Worm (Caenorhabditis elegans) whole organism, L1 larva: ENCODE measurements around the gene D1046.2.

Source experiments
- alr-1 ChIP-seq: fragments of 200-800 bp; sonication (Bioruptor generic); optimal IDR thresholded peaks from 2 replicates; lab custom pipeline; 2018; ENCODE audit warnings: borderline replicate concordance, mild to moderate bottlenecking, missing genetic modification characterization, missing compliant biosample characterization
- ama-1 ChIP-seq: fragments of 150-350 bp; optimal IDR thresholded peaks from 2 replicates; lab custom pipeline; 2014
- efl-1 ChIP-seq, 4 experiments: fragments of 150-350 bp; optimal IDR thresholded peaks in 3 of 4; peaks in 1 of 4; 1 replicate in 1 of 4; 2 replicates in 3 of 4; lab custom pipeline; 2014; ENCODE audit warnings: missing biosample characterization in 2 of 4, missing genetic modification characterization in 2 of 4, missing genetic modification reagents in 2 of 4
- irx-1 ChIP-seq: sonication (generic microtip); optimal IDR thresholded peaks from 2 replicates; lab custom pipeline; 2016; ENCODE audit warnings: missing genetic modification characterization, missing compliant biosample characterization
- lin-13 ChIP-seq: fragments of 150-350 bp; optimal IDR thresholded peaks from 2 replicates; lab custom pipeline; 2014; ENCODE audit warnings: missing biosample characterization, missing genetic modification reagents, missing genetic modification characterization
- lin-35 ChIP-seq, 2 experiments: fragments of 150-350 bp; optimal IDR thresholded peaks; 2 replicates each; lab custom pipeline; 2014; ENCODE audit warnings: missing biosample characterization in 2 of 2, missing genetic modification characterization in 2 of 2, missing genetic modification reagents in 2 of 2
- mef-2 ChIP-seq: fragments of 150-350 bp; optimal IDR thresholded peaks from 2 replicates; lab custom pipeline; 2014; ENCODE audit warnings: missing biosample characterization, missing genetic modification characterization
- nhr-11 ChIP-seq: fragments of 150-350 bp; optimal IDR thresholded peaks from 2 replicates; lab custom pipeline; 2014; ENCODE audit warnings: missing biosample characterization, missing genetic modification characterization
- pax-3 ChIP-seq: fragments of 200-800 bp; sonication (Bioruptor generic); optimal IDR thresholded peaks from 2 replicates; lab custom pipeline; 2018; ENCODE audit warnings: mild to moderate bottlenecking, missing genetic modification characterization, moderate library complexity, missing compliant biosample characterization
- snpc-4 ChIP-seq: fragments of 150-350 bp; optimal IDR thresholded peaks from 2 replicates; lab custom pipeline; 2014; ENCODE audit warnings: missing biosample characterization, missing genetic modification characterization
- unc-130 ChIP-seq: fragments of 150-350 bp; optimal IDR thresholded peaks from 2 replicates; lab custom pipeline; 2017; ENCODE audit warnings: missing biosample characterization, missing genetic modification characterization, inconsistent platforms
- unc-62 ChIP-seq: fragments of 150-350 bp; optimal IDR thresholded peaks from 2 replicates; lab custom pipeline; 2014; ENCODE audit warnings: missing biosample characterization, missing genetic modification reagents, missing genetic modification characterization
- zag-1 ChIP-seq: fragments of 150-350 bp; optimal IDR thresholded peaks from 2 replicates; lab custom pipeline; 2014; ENCODE audit warnings: missing biosample characterization, missing genetic modification characterization
- ztf-4 ChIP-seq: fragments of 150-350 bp; optimal IDR thresholded peaks from 2 replicates; lab custom pipeline; 2014; ENCODE audit warnings: missing biosample characterization, missing genetic modification characterization

DNA sequence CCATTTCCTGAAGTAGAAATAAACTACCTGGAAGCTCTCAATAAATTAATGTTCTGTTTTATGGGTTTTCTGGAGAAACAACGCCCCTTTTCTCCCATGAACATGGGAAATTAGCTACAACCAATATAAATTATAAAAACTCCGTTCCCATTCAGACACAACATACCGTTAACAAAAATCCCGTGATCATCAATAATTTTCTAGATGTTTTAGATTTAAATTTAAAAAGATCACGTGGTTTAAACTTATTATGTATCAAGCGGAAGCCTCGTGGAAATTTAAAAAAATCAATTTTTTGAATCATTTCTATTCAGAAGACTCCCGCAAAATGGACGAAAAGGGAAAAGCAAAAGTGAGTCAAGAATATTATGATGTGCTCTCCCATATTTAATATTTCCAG lies 40.0 kb upstream of the D1046.2 start, which contains the start of gene C53B4.2:
- TF ChIP-seq ama-1: no peak
- TF ChIP-seq zag-1 (tag; lab: Kevin White, UChicago): no peak
- TF ChIP-seq alr-1 (tag; lab: Kevin White, UChicago): no peak
- TF ChIP-seq irx-1 (tag; lab: Kevin White, UChicago): no peak
- no peak for TF ChIP-seq unc-130
- no peak for TF ChIP-seq unc-62
- no peak for TF ChIP-seq nhr-11
- no peak for TF ChIP-seq mef-2 (tag; lab: Kevin White, UChicago)
- TF ChIP-seq lin-35 (GFP tag; optimal IDR thresholded peaks at IDR 0.05; lab: Kevin White, UChicago): no peak
- no peak for TF ChIP-seq efl-1 (optimal IDR thresholded peaks at IDR 0.05; lab: Kevin White, UChicago)
- TF ChIP-seq efl-1 (GFP tag; optimal IDR thresholded peaks at IDR 0.05 in 1 of 2; lab: Kevin White, UChicago): no peak
- no peak for TF ChIP-seq snpc-4 (tag; lab: Kevin White, UChicago)
- no peak for TF ChIP-seq pax-3 (tag; lab: Kevin White, UChicago)
- no peak for TF ChIP-seq lin-13 (GFP tag; lab: Kevin White, UChicago)
- TF ChIP-seq ztf-4 (tag; lab: Kevin White, UChicago): no peak
